Worm (Caenorhabditis elegans) whole organism, L2 larva: Measurements from ENCODE around the gene Y67D8B.3.
A peak's percentile ranks its signal among the peaks of the same experiment; 100 is the strongest.
"Not testable (repeated sequence)": the region's sequence is repeated elsewhere in the genome, so short reads cannot be mapped to it uniquely, and the experiment has no call there.

Experiments used
- C34F6.9 ChIP-seq: fragments of 150-350 bp; optimal IDR thresholded peaks from 2 replicates; lab custom pipeline; 2014; ENCODE audit warnings: missing biosample characterization, missing genetic modification characterization
- F13H6.1 ChIP-seq: sonication (generic microtip); optimal IDR thresholded peaks from 2 replicates; lab custom pipeline; 2016; ENCODE audit warnings: missing genetic modification characterization, missing compliant biosample characterization
- R02D3.7 ChIP-seq: fragments of 150-350 bp; optimal IDR thresholded peaks from 2 replicates; lab custom pipeline; 2014; ENCODE audit warnings: missing biosample characterization, missing genetic modification characterization
- aly-2 ChIP-seq: fragments of 150-350 bp; optimal IDR thresholded peaks from 2 replicates; lab custom pipeline; 2014; ENCODE audit warnings: missing biosample characterization, missing genetic modification characterization
- ama-1 ChIP-seq: fragments of 150-350 bp; optimal IDR thresholded peaks from 2 replicates; lab custom pipeline; 2018; ENCODE audit warnings: inconsistent platforms
- ceh-16 ChIP-seq: fragments of 150-350 bp; optimal IDR thresholded peaks from 2 replicates; lab custom pipeline; 2014; ENCODE audit warnings: missing biosample characterization, missing genetic modification characterization
- ceh-82 ChIP-seq: fragments of 150-350 bp; optimal IDR thresholded peaks from 2 replicates; lab custom pipeline; 2014; ENCODE audit warnings: missing biosample characterization, missing genetic modification characterization
- crh-2 ChIP-seq: sonication (generic microtip); optimal IDR thresholded peaks from 2 replicates; lab custom pipeline; 2017; ENCODE audit warnings: missing biosample characterization, missing genetic modification characterization
- dmd-4 ChIP-seq: sonication (generic microtip); optimal IDR thresholded peaks from 2 replicates; lab custom pipeline; 2017; ENCODE audit warnings: missing biosample characterization, missing genetic modification characterization
- egl-27 ChIP-seq: sonication (generic microtip); optimal IDR thresholded peaks from 3 replicates; lab custom pipeline; 2017; ENCODE audit warnings: missing biosample characterization, missing genetic modification reagents, missing genetic modification characterization
- elt-1 ChIP-seq: fragments of 150-350 bp; optimal IDR thresholded peaks from 2 replicates; lab custom pipeline; 2014; ENCODE audit warnings: missing biosample characterization, missing genetic modification characterization
- elt-3 ChIP-seq: sonication (generic microtip); optimal IDR thresholded peaks from 2 replicates; lab custom pipeline; 2017; ENCODE audit warnings: missing biosample characterization, missing genetic modification characterization
- fos-1 ChIP-seq: fragments of 150-350 bp; optimal IDR thresholded peaks from 2 replicates; lab custom pipeline; 2014; ENCODE audit warnings: missing biosample characterization, missing genetic modification characterization
- gmeb-1 ChIP-seq: fragments of 150-350 bp; optimal IDR thresholded peaks from 2 replicates; lab custom pipeline; 2014; ENCODE audit warnings: missing biosample characterization, missing genetic modification characterization
- lin-11 ChIP-seq: fragments of 150-350 bp; sonication (generic microtip); optimal IDR thresholded peaks from 2 replicates; lab custom pipeline; 2014; ENCODE audit warnings: missing biosample characterization, missing genetic modification characterization, inconsistent platforms, mixed read lengths
- lin-13 ChIP-seq: fragments of 150-350 bp; optimal IDR thresholded peaks from 2 replicates; lab custom pipeline; 2014; ENCODE audit warnings: missing biosample characterization, missing genetic modification reagents, missing genetic modification characterization
- lsy-2 ChIP-seq, 2 experiments: fragments of 150-350 bp in 1 of 2; sonication (generic microtip) in 1 of 2; optimal IDR thresholded peaks; 2 replicates each; lab custom pipeline; 2014 to 2017; ENCODE audit warnings: missing biosample characterization in 2 of 2, missing genetic modification characterization in 2 of 2
- mab-5 ChIP-seq: fragments of 150-350 bp; optimal IDR thresholded peaks from 2 replicates; lab custom pipeline; 2014; ENCODE audit warnings: missing biosample characterization, missing genetic modification characterization
- mbf-1 ChIP-seq: sonication (generic microtip); optimal IDR thresholded peaks from 2 replicates; lab custom pipeline; 2017; ENCODE audit warnings: missing biosample characterization, missing genetic modification characterization
- mdl-1 ChIP-seq, 2 experiments: fragments of 150-350 bp in 1 of 2; sonication (generic microtip) in 1 of 2; optimal IDR thresholded peaks; 2 replicates each; lab custom pipeline; 2017; ENCODE audit warnings: missing biosample characterization in 2 of 2, missing genetic modification characterization in 2 of 2
- nhr-11 ChIP-seq: fragments of 150-350 bp; optimal IDR thresholded peaks from 2 replicates; lab custom pipeline; 2014; ENCODE audit warnings: missing biosample characterization, missing genetic modification characterization
- nhr-12 ChIP-seq: fragments of 150-350 bp; optimal IDR thresholded peaks from 2 replicates; lab custom pipeline; 2014; ENCODE audit warnings: missing biosample characterization, missing genetic modification characterization
- nhr-129 ChIP-seq: fragments of 150-350 bp; optimal IDR thresholded peaks from 2 replicates; lab custom pipeline; 2014; ENCODE audit warnings: missing biosample characterization, missing genetic modification characterization
- nhr-21 ChIP-seq: fragments of 150-350 bp; optimal IDR thresholded peaks from 2 replicates; lab custom pipeline; 2014; ENCODE audit warnings: missing biosample characterization, missing genetic modification characterization
- nhr-23 ChIP-seq: fragments of 150-350 bp; optimal IDR thresholded peaks from 2 replicates; lab custom pipeline; 2014; ENCODE audit warnings: missing biosample characterization, missing genetic modification reagents, missing genetic modification characterization
- nhr-237 ChIP-seq: fragments of 150-350 bp; optimal IDR thresholded peaks from 2 replicates; lab custom pipeline; 2014; ENCODE audit warnings: missing biosample characterization, missing genetic modification characterization
- nhr-25 ChIP-seq: fragments of 150-350 bp; sonication (generic microtip); optimal IDR thresholded peaks from 3 replicates; lab custom pipeline; 2014; ENCODE audit warnings: missing biosample characterization, missing genetic modification characterization
- nhr-6 ChIP-seq: fragments of 150-350 bp; optimal IDR thresholded peaks from 2 replicates; lab custom pipeline; 2014; ENCODE audit warnings: missing biosample characterization, missing genetic modification characterization
- peb-1 ChIP-seq: fragments of 150-350 bp; optimal IDR thresholded peaks from 2 replicates; lab custom pipeline; 2014; ENCODE audit warnings: missing biosample characterization, missing genetic modification characterization
- sem-4 ChIP-seq: fragments of 150-350 bp; optimal IDR thresholded peaks from 2 replicates; lab custom pipeline; 2014; ENCODE audit warnings: missing biosample characterization, missing genetic modification reagents, missing genetic modification characterization
- skn-1 ChIP-seq: sonication (generic microtip); optimal IDR thresholded peaks from 2 replicates; lab custom pipeline; 2017; ENCODE audit warnings: missing biosample characterization, missing genetic modification characterization
- sma-3 ChIP-seq: sonication (generic microtip); optimal IDR thresholded peaks from 2 replicates; lab custom pipeline; 2016; ENCODE audit warnings: missing genetic modification reagents, missing genetic modification characterization, missing compliant biosample characterization
- sma-9 ChIP-seq, 2 experiments: fragments of 150-350 bp in 1 of 2; sonication (generic microtip) in 1 of 2; optimal IDR thresholded peaks; 2 replicates each; lab custom pipeline; 2014 to 2016; ENCODE audit warnings: missing genetic modification characterization in 2 of 2, mild to moderate bottlenecking in 1 of 2, missing biosample characterization in 1 of 2, missing compliant biosample characterization in 1 of 2, missing genetic modification reagents in 1 of 2, moderate library complexity in 1 of 2
- unc-39 ChIP-seq: fragments of 150-350 bp; optimal IDR thresholded peaks from 2 replicates; lab custom pipeline; 2014; ENCODE audit warnings: missing biosample characterization, missing genetic modification characterization
- unc-55 ChIP-seq: fragments of 150-350 bp; sonication (generic microtip); optimal IDR thresholded peaks from 3 replicates; lab custom pipeline; 2014; ENCODE audit warnings: missing biosample characterization, missing genetic modification reagents, missing genetic modification characterization
- unc-62 ChIP-seq: fragments of 150-350 bp; optimal IDR thresholded peaks from 2 replicates; lab custom pipeline; 2014; ENCODE audit warnings: missing biosample characterization, missing genetic modification reagents, missing genetic modification characterization
- zag-1 ChIP-seq: fragments of 150-350 bp; optimal IDR thresholded peaks from 2 replicates; lab custom pipeline; 2014; ENCODE audit warnings: missing biosample characterization, missing genetic modification characterization
- ztf-1 ChIP-seq: fragments of 200-800 bp; sonication (Bioruptor generic); conservative IDR thresholded peaks from 2 replicates; pipeline ENCODE4 v1.3.6; 2022; ENCODE audit warnings: missing genetic modification characterization, missing compliant biosample characterization
- ztf-11 ChIP-seq: sonication (generic microtip); optimal IDR thresholded peaks from 2 replicates; lab custom pipeline; 2017; ENCODE audit warnings: missing biosample characterization, missing genetic modification characterization
- ztf-4 ChIP-seq: fragments of 150-350 bp; optimal IDR thresholded peaks from 2 replicates; lab custom pipeline; 2014; ENCODE audit warnings: missing biosample characterization, missing genetic modification characterization

Y67D8B.3 gene

DNA sequence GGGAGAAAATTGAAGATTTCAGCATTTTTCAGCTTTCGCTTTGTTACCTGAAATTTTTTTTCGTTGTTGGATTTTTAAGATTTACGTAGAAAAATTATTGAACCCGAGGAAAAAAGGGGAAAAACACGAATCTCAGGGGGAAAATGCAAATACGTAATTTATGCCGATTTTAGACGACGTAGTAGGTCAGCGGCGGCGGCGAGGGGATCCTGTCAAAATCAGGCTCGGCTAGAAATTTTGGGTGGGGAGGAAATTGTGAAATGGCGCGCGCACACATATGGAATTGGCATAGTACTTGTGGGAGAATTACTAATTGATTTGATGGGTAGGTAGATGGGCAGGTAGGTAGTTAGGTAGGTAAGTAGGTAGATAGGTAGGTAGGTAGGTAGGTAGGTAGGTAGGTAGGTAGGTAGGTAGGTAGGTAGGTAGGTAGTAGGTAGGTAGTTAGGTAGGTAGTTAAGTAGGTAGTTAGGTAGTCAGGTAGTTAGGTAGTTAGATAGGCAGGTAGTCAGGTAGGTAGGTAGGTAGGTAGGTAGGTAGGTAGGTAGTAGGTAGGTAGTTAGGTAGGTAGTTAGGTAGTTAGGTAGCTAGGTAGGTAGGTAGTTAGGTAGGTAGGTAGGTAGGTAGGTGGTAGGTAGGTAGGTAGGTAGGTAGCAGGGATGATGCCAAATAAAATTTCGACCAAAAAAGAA lies 25.8 kb downstream of the Y67D8B.3 start, which contains the start of gene nlp-81:
nlp-81 (minus strand) TSS at position 51 of the 692 bp plus-strand sequence.
- TF ChIP-seq mdl-1 (tag; optimal IDR thresholded peaks at IDR 0.05; lab: Kevin White, UChicago) (no peak), lin-11 (tag; lab: Kevin White, UChicago) (no peak), gmeb-1 (no peak)

DNA sequence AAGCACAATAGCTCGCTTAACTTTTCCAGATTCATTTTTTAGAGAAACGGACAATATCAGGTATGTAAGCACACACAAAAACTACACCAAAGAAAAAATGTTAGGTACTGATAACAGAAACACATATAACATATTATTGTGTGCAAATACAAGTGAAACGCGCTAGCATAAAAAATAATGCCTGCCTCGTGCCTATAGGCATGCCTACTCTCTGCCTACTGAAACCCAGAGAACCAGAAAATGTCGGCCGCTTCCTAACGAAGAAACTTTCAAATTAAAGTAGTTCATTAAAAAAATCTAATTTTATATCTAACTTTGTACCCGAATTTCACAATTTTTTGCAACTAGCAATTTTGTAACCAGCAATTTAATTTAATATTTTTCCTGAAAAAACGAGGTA lies 29.5 kb downstream of the Y67D8B.3 start, which contains the start of gene Y67D8B.1:
Y67D8B.1 (minus strand) TSS at position 101 of the 400 bp plus-strand sequence.
- TF ChIP-seq egl-27; dmd-4; elt-1 (tag; lab: Kevin White, UChicago): not testable (repeated sequence)

DNA sequence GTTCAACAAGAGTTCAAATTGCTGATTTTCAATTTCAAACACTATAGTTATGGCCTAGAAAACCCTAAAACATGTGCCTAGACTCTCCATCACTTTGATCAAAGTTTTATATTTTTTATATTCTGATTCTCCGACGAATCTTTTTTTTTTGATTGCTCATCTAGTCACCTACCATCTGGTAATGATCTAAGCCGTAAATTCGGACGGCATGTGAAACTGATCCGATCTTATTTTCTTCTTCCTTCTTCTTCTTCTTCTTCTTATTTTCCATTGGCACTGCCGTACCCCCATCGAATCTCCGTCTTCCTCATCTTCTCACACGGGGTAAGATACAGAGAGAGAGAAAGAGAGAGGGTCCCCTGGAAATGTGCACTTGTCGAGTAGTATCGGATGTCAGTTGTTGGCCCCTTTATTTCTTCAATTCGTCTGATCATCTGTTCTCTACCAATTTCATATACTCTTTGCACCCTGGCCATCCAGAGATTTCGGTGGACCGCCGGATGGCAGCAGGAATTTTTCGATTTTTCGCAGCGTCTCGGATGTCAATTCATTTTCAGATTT lies 33.3 kb downstream of the Y67D8B.3 start:
- TF ChIP-seq skn-1 (tag; lab: Kevin White, UChicago) (no peak), ztf-1 (no peak), unc-55 (peak; percentile 33), mdl-1 (tag; optimal IDR thresholded peaks at IDR 0.05; lab: Kevin White, UChicago) (no peak), lin-13 (no peak), F13H6.1 (peak; percentile 82), nhr-23 (no peak), lsy-2 (tag; optimal IDR thresholded peaks at IDR 0.05; lab: Kevin White, UChicago) (peak in 1 of 2 experiments; percentile 38), sma-9 (GFP tag; optimal IDR thresholded peaks at IDR 0.05; lab: Kevin White, UChicago) (peak; percentile 1), sma-9 (tag; optimal IDR thresholded peaks at IDR 0.05; lab: Kevin White, UChicago) (no peak), mbf-1 (tag; lab: Kevin White, UChicago) (no peak), nhr-21 (tag; lab: Kevin White, UChicago) (no peak), elt-3 (tag; lab: Kevin White, UChicago) (no peak), ceh-16 (tag; lab: Kevin White, UChicago) (no peak), egl-27 (no peak), R02D3.7 (no peak), ztf-11 (no peak), sem-4 (tag; lab: Kevin White, UChicago) (no peak), gmeb-1 (no peak), nhr-12 (tag; lab: Kevin White, UChicago) (no peak), C34F6.9 (tag; lab: Kevin White, UChicago) (peak; percentile 45), nhr-11 (no peak), ama-1 (lab: Kevin White, UChicago) (no peak), ztf-4 (tag; lab: Kevin White, UChicago) (no peak), unc-39 (tag; lab: Kevin White, UChicago) (no peak), nhr-25 (tag; lab: Kevin White, UChicago) (no peak), dmd-4 (no peak), mab-5 (tag; lab: Kevin White, UChicago) (no peak), sma-3 (GFP tag; lab: Kevin White, UChicago) (no peak), nhr-129 (peak; percentile 50), ceh-82 (no peak)

DNA sequence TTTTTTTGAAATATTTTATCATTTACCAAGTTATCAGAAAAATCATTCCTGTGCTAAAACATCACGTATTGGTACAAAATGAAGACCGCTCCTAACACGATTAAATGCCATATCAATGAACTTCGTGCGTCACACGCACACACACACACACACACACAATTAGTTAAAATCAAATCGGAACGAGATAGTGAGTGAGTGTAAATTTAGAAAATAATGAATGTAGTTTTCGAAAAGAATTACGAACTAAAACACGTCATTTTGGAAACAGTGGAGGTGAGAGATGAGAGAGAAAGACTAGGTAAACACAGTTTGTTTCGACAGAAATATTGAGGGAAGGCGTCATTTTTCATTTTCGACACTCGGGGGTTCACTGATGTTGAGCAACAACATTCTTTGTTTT lies 35.1 kb downstream of the Y67D8B.3 start:
- TF ChIP-seq nhr-6, result no peak
- no peak for TF ChIP-seq zag-1 (tag; lab: Kevin White, UChicago)
- TF ChIP-seq mab-5 (tag; lab: Kevin White, UChicago), result no peak
- peak; percentile 90 for TF ChIP-seq fos-1 (tag; lab: Kevin White, UChicago)
- peak; percentile 55 for TF ChIP-seq sma-9 (GFP tag; optimal IDR thresholded peaks at IDR 0.05; lab: Kevin White, UChicago)
- no peak for TF ChIP-seq sma-9 (tag; optimal IDR thresholded peaks at IDR 0.05; lab: Kevin White, UChicago)
- no peak for TF ChIP-seq unc-39 (tag; lab: Kevin White, UChicago)
- no peak for TF ChIP-seq unc-62 (GFP tag; lab: Kevin White, UChicago)
- peak; percentile 79 for TF ChIP-seq crh-2 (tag; lab: Kevin White, UChicago)
- TF ChIP-seq dmd-4, result no peak
- no peak for TF ChIP-seq nhr-237 (tag; lab: Kevin White, UChicago)
- no peak for TF ChIP-seq ztf-11
- no peak for TF ChIP-seq R02D3.7
- no peak for TF ChIP-seq sem-4 (tag; lab: Kevin White, UChicago)
- TF ChIP-seq aly-2 (tag; lab: Kevin White, UChicago), result no peak
- TF ChIP-seq mdl-1 (tag; optimal IDR thresholded peaks at IDR 0.05; lab: Kevin White, UChicago), result no peak
- TF ChIP-seq sma-3 (GFP tag; lab: Kevin White, UChicago), result peak; percentile 29
- TF ChIP-seq nhr-129, result no peak
- TF ChIP-seq F13H6.1, result no peak
- TF ChIP-seq lsy-2 (tag; optimal IDR thresholded peaks at IDR 0.05; lab: Kevin White, UChicago), result peak in 1 of 2 experiments; percentile 5
- TF ChIP-seq ceh-16 (tag; lab: Kevin White, UChicago), result no peak
- TF ChIP-seq ztf-1, result no peak
- TF ChIP-seq elt-3 (tag; lab: Kevin White, UChicago), result no peak
- TF ChIP-seq egl-27, result no peak
- TF ChIP-seq peb-1, result no peak
- peak; percentile 19 for TF ChIP-seq unc-55
- peak; percentile 32 for TF ChIP-seq gmeb-1
- TF ChIP-seq elt-1 (tag; lab: Kevin White, UChicago), result no peak
- no peak for TF ChIP-seq C34F6.9 (tag; lab: Kevin White, UChicago)
